Fruit fly (Drosophila melanogaster): ENCODE results near the gene ND-51.

- no peak for TF ChIP-seq CG5204 (GFP tag; optimal IDR thresholded peaks at IDR 0.05)
- TF ChIP-seq CG1620 (GFP tag; optimal IDR thresholded peaks at IDR 0.05): peak; percentile 31
- peak; percentile 99 for TF ChIP-seq Mnt (GFP tag; optimal IDR thresholded peaks at IDR 0.05)
These were observed 16.3 kb upstream of the ND-51 start for dm6 chr2L:6078757-6079351.
